Worm (Caenorhabditis elegans) whole organism, L4/young adult: Measurements from ENCODE around the gene F09F7.6.

Source experiments
- W03F9.2 ChIP-seq: fragments of 150-350 bp; optimal IDR thresholded peaks from 2 replicates; lab custom pipeline; 2014; ENCODE audit warnings: missing biosample characterization, missing genetic modification characterization
- dao-5 ChIP-seq: sonication (generic microtip); optimal IDR thresholded peaks from 2 replicates; lab custom pipeline; 2016; ENCODE audit warnings: missing genotype, missing genetic modification characterization, moderate library complexity, missing compliant biosample characterization
- him-1 ChIP-seq: sonication (generic microtip); optimal IDR thresholded peaks from 2 replicates; lab custom pipeline; 2016; ENCODE audit warnings: missing genotype, missing genetic modification reagents, missing genetic modification characterization, missing compliant biosample characterization

Gene F09F7.6

ce11 chrIII:5570814-5571443, 19.0 kb upstream of the F09F7.6 start:
- no peak for TF ChIP-seq dao-5 (tag; lab: Kevin White, UChicago)
- no peak for TF ChIP-seq W03F9.2 (tag; lab: Kevin White, UChicago)

ce11 chrIII:5568679-5569078, 16.7 kb upstream of the F09F7.6 start, which contains the start of gene nspb-12:
Gene nspb-12 (minus strand): TSS chrIII:5568779.
- TF ChIP-seq him-1 (tag; lab: Kevin White, UChicago) (no peak), W03F9.2 (tag; lab: Kevin White, UChicago) (no peak), dao-5 (tag; lab: Kevin White, UChicago) (no peak)

ce11 chrIII:5568265-5568664, 16.3 kb upstream of the F09F7.6 start:
- TF ChIP-seq him-1 (tag; lab: Kevin White, UChicago) = no peak
- no peak for TF ChIP-seq dao-5 (tag; lab: Kevin White, UChicago)
- TF ChIP-seq W03F9.2 (tag; lab: Kevin White, UChicago) = no peak

- TF ChIP-seq him-1 (tag; lab: Kevin White, UChicago) (no peak), W03F9.2 (tag; lab: Kevin White, UChicago) (no peak)
Measured at ce11 chrIII:5566496-5566895, 14.6 kb upstream of the F09F7.6 start.

DNA sequence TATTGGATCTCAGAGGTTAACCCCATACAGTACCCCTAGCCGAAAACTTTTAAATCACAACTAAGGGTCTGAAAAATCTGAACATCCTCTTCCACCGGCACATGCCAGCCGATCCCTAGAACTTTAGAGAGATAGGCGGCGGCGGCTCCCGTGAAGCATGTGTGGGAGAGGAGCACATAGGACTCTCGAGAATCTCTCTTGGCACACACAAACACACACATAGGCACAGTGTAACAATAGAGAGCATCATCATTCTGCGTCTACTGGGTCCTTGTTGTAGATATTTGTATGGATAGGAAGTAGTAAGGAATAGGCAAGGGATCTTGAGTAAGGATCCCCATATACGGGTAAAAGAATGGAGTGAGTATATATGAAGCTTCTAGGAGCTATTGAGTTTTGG, 13.8 kb upstream of the F09F7.6 start:
- TF ChIP-seq him-1 (tag; lab: Kevin White, UChicago) = no peak
- no peak for TF ChIP-seq dao-5 (tag; lab: Kevin White, UChicago)
- TF ChIP-seq W03F9.2 (tag; lab: Kevin White, UChicago) = no peak

DNA sequence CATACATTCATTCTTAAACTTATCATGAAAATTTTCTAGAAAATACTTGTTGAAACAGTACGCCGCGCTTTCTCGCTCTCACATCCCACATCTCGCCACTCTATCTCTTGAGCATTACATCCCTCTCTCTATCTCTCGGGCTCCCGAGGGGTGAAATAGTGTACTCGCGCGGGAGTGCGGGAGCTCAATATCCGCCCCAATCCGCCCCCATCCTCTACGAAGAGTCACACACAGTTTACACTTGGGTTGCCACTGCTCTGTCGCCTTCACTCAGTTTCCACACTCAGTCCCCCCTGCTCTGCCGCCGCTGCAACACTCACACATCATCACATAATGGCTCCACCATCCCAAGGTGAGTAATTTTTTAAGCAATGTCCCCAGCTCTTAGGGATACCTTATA, 12.9 kb upstream of the F09F7.6 start, which contains the start of gene mlc-3:
mlc-3 (plus strand) TSS at position 227 of the 400 bp plus-strand sequence.
- TF ChIP-seq him-1 (tag; lab: Kevin White, UChicago) (no peak), W03F9.2 (tag; lab: Kevin White, UChicago) (no peak), dao-5 (tag; lab: Kevin White, UChicago) (no peak)

- TF ChIP-seq him-1 (tag; lab: Kevin White, UChicago) (no peak), dao-5 (tag; lab: Kevin White, UChicago) (no peak), W03F9.2 (tag; lab: Kevin White, UChicago) (no peak)
Measured at ce11 chrIII:5564325-5564724, 12.4 kb upstream of the F09F7.6 start.

DNA sequence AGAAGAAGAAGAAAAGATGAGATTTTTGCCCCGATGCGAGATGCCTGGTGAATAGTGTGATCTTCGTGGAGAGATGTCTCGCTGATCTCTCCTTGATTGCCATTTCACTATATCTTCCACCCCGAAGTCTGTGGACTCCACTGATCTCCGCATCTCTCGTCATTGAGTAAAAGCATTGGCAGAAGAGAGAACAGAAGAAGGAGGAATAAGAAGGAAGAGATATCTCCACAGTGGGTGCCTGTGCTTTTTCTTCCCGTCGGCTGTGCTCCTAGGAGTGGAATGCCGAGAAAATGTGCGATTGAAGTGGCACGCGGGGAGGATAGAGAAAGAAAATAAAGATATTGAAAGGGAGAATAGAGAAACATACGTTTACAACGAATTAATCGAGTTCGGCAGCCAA, 11.7 kb upstream of the F09F7.6 start:
- no peak for TF ChIP-seq him-1 (tag; lab: Kevin White, UChicago)
- no peak for TF ChIP-seq dao-5 (tag; lab: Kevin White, UChicago)
- no peak for TF ChIP-seq W03F9.2 (tag; lab: Kevin White, UChicago)

ce11 chrIII:5557246-5557819, 5.4 kb upstream of the F09F7.6 start, which contains the start of gene rpc-2:
Gene rpc-2 (plus strand): TSS chrIII:5557365.
- no peak for TF ChIP-seq W03F9.2 (tag; lab: Kevin White, UChicago)
- TF ChIP-seq dao-5 (tag; lab: Kevin White, UChicago) = no peak
- TF ChIP-seq him-1 (tag; lab: Kevin White, UChicago) = no peak

ce11 chrIII:5554884-5555500, 3.1 kb upstream of the F09F7.6 start, which contains the start of the genes nmad-1 and hach-1:
Gene nmad-1 (minus strand): TSS chrIII:5554934.
Gene hach-1 (plus strand): TSS chrIII:5555450.
- TF ChIP-seq him-1 (tag; lab: Kevin White, UChicago) (no peak), dao-5 (tag; lab: Kevin White, UChicago) (peak; percentile 11), W03F9.2 (tag; lab: Kevin White, UChicago) (peak; percentile 95)

ce11 chrIII:5553098-5553497, 1.2 kb upstream of the F09F7.6 start:
- TF ChIP-seq dao-5 (tag; lab: Kevin White, UChicago) = no peak
- TF ChIP-seq him-1 (tag; lab: Kevin White, UChicago) = no peak
- no peak for TF ChIP-seq W03F9.2 (tag; lab: Kevin White, UChicago)

ce11 chrIII:5550844-5551243, 1.1 kb downstream of the F09F7.6 start:
- no peak for TF ChIP-seq W03F9.2 (tag; lab: Kevin White, UChicago)

- no peak for TF ChIP-seq him-1 (tag; lab: Kevin White, UChicago)
- TF ChIP-seq W03F9.2 (tag; lab: Kevin White, UChicago) = no peak
- TF ChIP-seq dao-5 (tag; lab: Kevin White, UChicago) = no peak
Measured at ce11 chrIII:5550193-5550592, 1.7 kb downstream of the F09F7.6 start.
